Worm (Caenorhabditis elegans): Measurements from ENCODE around the gene dhs-16.
A peak's percentile ranks its signal among the peaks of the same experiment; 100 is the strongest.

Gene dhs-16

DNA sequence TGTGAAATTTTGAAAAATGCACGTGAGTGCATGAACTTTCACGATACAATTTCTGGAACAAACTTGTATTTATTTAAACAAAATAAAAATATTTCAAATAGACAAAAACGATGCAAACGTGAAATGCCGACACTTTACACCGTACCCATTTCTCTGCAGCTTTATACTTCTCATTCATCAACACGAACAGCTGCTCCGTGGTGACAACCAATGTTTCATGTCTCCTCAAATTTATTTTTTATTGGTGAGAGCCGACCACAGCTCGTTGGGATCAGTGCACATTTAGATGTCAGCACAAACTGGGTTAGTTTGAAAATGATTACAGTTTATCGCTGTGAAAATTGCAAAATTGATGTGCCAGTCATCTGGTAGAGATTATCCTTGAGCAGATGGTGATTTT is 12.1 kb downstream of the dhs-16 start:
- TF ChIP-seq unc-30 (tag; optimal IDR thresholded peaks at IDR 0.05) = no peak
- TF ChIP-seq nhr-77 (tag; optimal IDR thresholded peaks at IDR 0.05) = no peak
- TF ChIP-seq Y116A8C.19 (tag; optimal IDR thresholded peaks at IDR 0.05; ENCODE audit: borderline replicate concordance) = no peak
- TF ChIP-seq lin-14 (GFP tag; optimal IDR thresholded peaks at IDR 0.05) = peak; percentile 30
- TF ChIP-seq nhr-71 (tag; optimal IDR thresholded peaks at IDR 0.05) = peak; percentile 4
- no peak for TF ChIP-seq C16A3.4 (tag; optimal IDR thresholded peaks at IDR 0.05)
- TF ChIP-seq mdl-1 (tag; optimal IDR thresholded peaks at IDR 0.05) = no peak
- no peak for TF ChIP-seq nhr-47 (tag; optimal IDR thresholded peaks at IDR 0.05)
- TF ChIP-seq rnt-1 (tag; optimal IDR thresholded peaks at IDR 0.05) = peak; percentile 51
- TF ChIP-seq fkh-8 (tag; optimal IDR thresholded peaks at IDR 0.05) = no peak
- TF ChIP-seq efl-1 (optimal IDR thresholded peaks at IDR 0.05) = no peak
- TF ChIP-seq efl-1 (GFP tag; optimal IDR thresholded peaks at IDR 0.05 in 1 of 2) = peak in 1 of 2 experiments; percentile 31

ce11 chrV:5996114-5996513 is 12.6 kb downstream of the dhs-16 start, which contains the start of gene cpg-4:
cpg-4 (plus strand) TSS chrV:5996416.
- TF ChIP-seq ama-1 (optimal IDR thresholded peaks at IDR 0.05) = no peak
- no peak for TF ChIP-seq nhr-85 (tag)
- no peak for TF ChIP-seq egl-13 (tag; optimal IDR thresholded peaks at IDR 0.05)
- no peak for TF ChIP-seq dsc-1 (tag; optimal IDR thresholded peaks at IDR 0.05)
- no peak for TF ChIP-seq zip-4 (GFP tag; optimal IDR thresholded peaks at IDR 0.05)
- TF ChIP-seq efl-1 (optimal IDR thresholded peaks at IDR 0.05) = no peak
- no peak for TF ChIP-seq efl-1 (GFP tag; optimal IDR thresholded peaks at IDR 0.05 in 1 of 2)
- no peak for TF ChIP-seq nhr-71 (tag; optimal IDR thresholded peaks at IDR 0.05)
- TF ChIP-seq fos-1 (tag; optimal IDR thresholded peaks at IDR 0.05) = no peak
- TF ChIP-seq dpl-1 (GFP tag; optimal IDR thresholded peaks at IDR 0.05) = no peak
- TF ChIP-seq lin-39 (tag; optimal IDR thresholded peaks at IDR 0.05) = no peak
- no peak for TF ChIP-seq nhr-77 (tag; optimal IDR thresholded peaks at IDR 0.05)

DNA sequence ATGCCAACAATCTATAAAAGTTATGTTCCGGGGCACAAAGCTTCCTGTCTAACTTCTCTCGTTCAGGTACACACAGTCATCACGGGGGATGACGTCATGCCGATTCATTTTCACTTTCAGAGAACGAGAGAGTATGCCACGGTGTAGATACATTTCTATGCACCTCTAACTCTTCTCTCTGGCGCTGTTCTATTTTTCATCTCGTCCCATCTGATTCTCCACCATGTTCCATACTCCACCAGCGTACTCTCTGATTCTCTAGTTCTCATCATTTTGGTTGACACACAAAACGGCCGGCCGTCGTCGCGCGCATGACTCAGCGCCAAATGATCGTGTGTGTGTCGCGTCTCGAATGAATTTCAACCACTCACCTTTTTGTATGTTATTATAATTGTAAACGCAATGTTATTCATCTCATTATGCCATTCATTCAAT is 16.8 kb downstream of the dhs-16 start:
- TF ChIP-seq egl-13 (tag; optimal IDR thresholded peaks at IDR 0.05) (peak; percentile 74), pag-3 (tag; optimal IDR thresholded peaks at IDR 0.05; ENCODE audit: borderline replicate concordance, insufficient read depth) (peak; percentile 85), snpc-4 (tag; optimal IDR thresholded peaks at IDR 0.05) (peak; percentile 43), nhr-76 (tag; optimal IDR thresholded peaks at IDR 0.05) (no peak), mef-2 (tag; optimal IDR thresholded peaks at IDR 0.05) (peak; percentile 80), swsn-7 (tag; optimal IDR thresholded peaks at IDR 0.05) (peak; percentile 94), zag-1 (tag; optimal IDR thresholded peaks at IDR 0.05) (no peak), ets-5 (GFP tag; IDR thresholded peaks at IDR 0.05) (no peak), dpl-1 (GFP tag; optimal IDR thresholded peaks at IDR 0.05) (peak; percentile 64 to 69 (median 66)), nhr-90 (tag; optimal IDR thresholded peaks at IDR 0.05; ENCODE audit: poor library complexity) (peak; percentile 93), nhr-19 (GFP tag; conservative IDR thresholded peaks at IDR 0.05) (peak; percentile 91), ces-1 (GFP tag; optimal IDR thresholded peaks at IDR 0.05) (no peak), aly-2 (tag; optimal IDR thresholded peaks at IDR 0.05) (peak; percentile 60), alr-1 (tag; optimal IDR thresholded peaks at IDR 0.05; ENCODE audit: borderline replicate concordance) (no peak), xbp-1 (tag; optimal IDR thresholded peaks at IDR 0.05) (peak; percentile 91), fkh-8 (tag; optimal IDR thresholded peaks at IDR 0.05) (peak; percentile 97), nhr-47 (tag; optimal IDR thresholded peaks at IDR 0.05) (peak; percentile 95), nhr-71 (tag; optimal IDR thresholded peaks at IDR 0.05) (peak; percentile 98), mep-1 (tag; optimal IDR thresholded peaks at IDR 0.05) (peak; percentile 93), irx-1 (tag; optimal IDR thresholded peaks at IDR 0.05) (peak; percentile 76), C04F5.9 (tag; optimal IDR thresholded peaks at IDR 0.05) (peak; percentile 49), snu-23 (GFP tag; optimal IDR thresholded peaks at IDR 0.05) (peak; percentile 98), unc-86 (tag; optimal IDR thresholded peaks at IDR 0.05) (peak; percentile 82), tlp-1 (tag; optimal IDR thresholded peaks at IDR 0.05) (no peak), vab-15 (tag; optimal IDR thresholded peaks at IDR 0.05) (no peak), blmp-1 (tag; optimal IDR thresholded peaks at IDR 0.05) (peak; percentile 99), nhr-11 (tag; optimal IDR thresholded peaks at IDR 0.05) (peak; percentile 84), mab-9 (GFP tag; IDR thresholded peaks at IDR 0.05) (peak; percentile 68), efl-3 (GFP tag; optimal IDR thresholded peaks at IDR 0.05) (no peak), unc-98 (GFP tag; IDR thresholded peaks at IDR 0.05) (no peak), egl-27 (tag; optimal IDR thresholded peaks at IDR 0.05) (peak; percentile 74 to 91), nhr-237 (tag; optimal IDR thresholded peaks at IDR 0.05) (peak; percentile 73), lin-14 (GFP tag; optimal IDR thresholded peaks at IDR 0.05) (peak; percentile 98), sptf-1 (tag; optimal IDR thresholded peaks at IDR 0.05) (no peak), elt-3 (tag; optimal IDR thresholded peaks at IDR 0.05) (peak in 3 of 6 experiments; percentile 6 to 95 (median 94))

Data from whole organism, L1 larva.